Worm (Caenorhabditis elegans): ENCODE measurements around the gene isp-1.

DNA sequence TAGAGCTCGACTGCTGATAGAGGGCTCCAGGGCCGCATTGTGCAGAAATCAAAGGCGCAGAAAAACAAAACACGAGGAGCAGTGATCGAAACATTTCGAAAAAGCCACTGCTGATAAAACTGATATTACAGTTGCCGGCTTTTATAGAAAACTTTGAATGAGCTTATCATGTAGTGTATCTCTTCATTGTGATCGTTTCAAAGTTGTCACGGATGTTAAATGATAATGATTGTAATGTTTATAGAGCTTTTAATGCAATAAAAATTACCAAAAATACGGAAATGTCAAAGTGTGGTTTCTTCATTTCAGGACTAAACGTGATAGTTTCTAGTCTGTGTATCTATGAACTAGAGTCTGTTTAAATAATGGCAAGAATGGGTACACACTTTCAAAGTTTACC lies 32.8 kb upstream of the isp-1 start, which contains the start of gene clec-52:
- TF ChIP-seq unc-39 (tag; optimal IDR thresholded peaks at IDR 0.05) (no peak), elt-3 (tag; optimal IDR thresholded peaks at IDR 0.05) (no peak), ceh-28 (tag; optimal IDR thresholded peaks at IDR 0.05) (no peak)

All from whole organism, L3 larva.